Fruit fly (Drosophila melanogaster): Measurements from ENCODE around the gene TTLL15.

dm6 chr3R:10836924-10837323 lies 21.8 kb downstream of the TTLL15 start:
- TF ChIP-seq dl (GFP tag; optimal IDR thresholded peaks at IDR 0.05; ENCODE audit: insufficient read depth in 1 of 2, partially characterized antibody in 2 of 2) (no peak), sage (GFP tag; optimal IDR thresholded peaks at IDR 0.05) (no peak), Myc (optimal IDR thresholded peaks at IDR 0.05) (no peak), woc (GFP tag; optimal IDR thresholded peaks at IDR 0.05) (no peak), Dfd (GFP tag; optimal IDR thresholded peaks at IDR 0.05) (no peak), psq (GFP tag; optimal IDR thresholded peaks at IDR 0.05) (no peak), jim (GFP tag; optimal IDR thresholded peaks at IDR 0.05) (no peak), Vsx2 (GFP tag; optimal IDR thresholded peaks at IDR 0.05; ENCODE audit: partially characterized antibody) (no peak)
